Fruit fly (Drosophila melanogaster) whole organism, embryonic: Measurements from ENCODE around the gene CG16749.

Experiments
- Blimp-1 ChIP-seq: fragments of 200-800 bp; sonication (Bioruptor generic); optimal IDR thresholded peaks from 3 replicates; lab custom pipeline; 2018; ENCODE audit warnings: missing biosample characterization, missing genetic modification characterization, mild to moderate bottlenecking, moderate library complexity, missing genetic modification reagents
- CG1024 ChIP-seq: fragments of 200-800 bp; sonication (Bioruptor generic); IDR thresholded peaks from 2 replicates; pipeline ENCODE4 v1.3.6; 2022; ENCODE audit warnings: missing biosample characterization, missing genetic modification characterization
- CG10267 ChIP-seq: fragments of 200-800 bp; sonication (Bioruptor generic); optimal IDR thresholded peaks from 2 replicates; lab custom pipeline; 2018; ENCODE audit warnings: missing biosample characterization, mild to moderate bottlenecking, missing genetic modification characterization, moderate library complexity
- CG10462 ChIP-seq: fragments of 200-800 bp; sonication (Bioruptor generic); optimal IDR thresholded peaks from 2 replicates; lab custom pipeline; 2016; ENCODE audit warnings: missing biosample characterization, missing genetic modification characterization
- CG11085 ChIP-seq: fragments of 200-800 bp; sonication (Bioruptor generic); IDR thresholded peaks from 2 replicates; pipeline ENCODE4 v1.3.6; 2022; ENCODE audit warnings: missing biosample characterization, missing genetic modification characterization
- CG11247 ChIP-seq: fragments of 200-800 bp; sonication (Bioruptor generic); IDR thresholded peaks from 2 replicates; pipeline ENCODE4 v1.3.6; 2022; ENCODE audit warnings: missing biosample characterization, missing genetic modification characterization
- CG12071 ChIP-seq: fragments of 200-800 bp; sonication (Bioruptor generic); optimal IDR thresholded peaks from 3 replicates; lab custom pipeline; 2018; ENCODE audit warnings: missing biosample characterization, mild to moderate bottlenecking, missing genetic modification characterization
- CG12104 ChIP-seq: fragments of 200-800 bp; sonication (Bioruptor generic); optimal IDR thresholded peaks from 3 replicates; lab custom pipeline; 2016; ENCODE audit warnings: missing biosample characterization, missing genetic modification characterization
- CG12659 ChIP-seq: fragments of 200-800 bp; sonication (Bioruptor generic); optimal IDR thresholded peaks from 3 replicates; lab custom pipeline; 2017; ENCODE audit warnings: mild to moderate bottlenecking, missing biosample characterization, missing genetic modification reagents, missing genetic modification characterization
- CG12769 ChIP-seq: fragments of 200-800 bp; sonication (Bioruptor generic); optimal IDR thresholded peaks from 2 replicates; lab custom pipeline; 2019; ENCODE audit warnings: missing biosample characterization, mild to moderate bottlenecking, missing genetic modification characterization, moderate library complexity
- CG13296 ChIP-seq: fragments of 200-800 bp; sonication (Bioruptor generic); optimal IDR thresholded peaks from 3 replicates; lab custom pipeline; 2018; ENCODE audit warnings: missing biosample characterization, mild to moderate bottlenecking, missing genetic modification characterization
- CG13624 ChIP-seq: fragments of 200-800 bp; sonication (Bioruptor generic); optimal IDR thresholded peaks from 2 replicates; lab custom pipeline; 2016; ENCODE audit warnings: missing biosample characterization, missing genetic modification characterization
- CG15073 ChIP-seq: fragments of 200-800 bp; sonication (Bioruptor generic); optimal IDR thresholded peaks from 2 replicates; lab custom pipeline; 2016; ENCODE audit warnings: missing biosample characterization, missing genetic modification characterization
- CG16813 ChIP-seq: fragments of 200-800 bp; sonication (Bioruptor generic); IDR thresholded peaks from 3 replicates; pipeline ENCODE4 v1.3.6; 2022; ENCODE audit warnings: missing biosample characterization, missing genetic modification characterization; ENCODE audit not compliant: partially characterized antibody
- CG42726 ChIP-seq: fragments of 200-800 bp; sonication (Bioruptor generic); IDR thresholded peaks from 2 replicates; pipeline ENCODE4 v1.3.6; 2022; ENCODE audit warnings: missing biosample characterization, missing genetic modification characterization; ENCODE audit not compliant: partially characterized antibody
- CG4424 ChIP-seq: fragments of 200-800 bp; sonication (Bioruptor generic); optimal IDR thresholded peaks from 3 replicates; lab custom pipeline; 2016; ENCODE audit warnings: missing biosample characterization, missing genetic modification characterization
- CG6175 ChIP-seq: fragments of 200-800 bp; sonication (Bioruptor generic); IDR thresholded peaks from 3 replicates; pipeline ENCODE4 v1.3.6; 2022; ENCODE audit warnings: missing biosample characterization, missing genetic modification characterization
- CG7357 ChIP-seq: fragments of 200-800 bp; sonication (Bioruptor generic); IDR thresholded peaks from 3 replicates; pipeline ENCODE4 v1.3.6; 2022; ENCODE audit warnings: missing biosample characterization, missing genetic modification characterization
- CG9437 ChIP-seq: fragments of 200-800 bp; sonication (Bioruptor generic); optimal IDR thresholded peaks from 2 replicates; lab custom pipeline; 2018; ENCODE audit warnings: missing biosample characterization, mild to moderate bottlenecking, missing genetic modification characterization
- Deaf1 ChIP-seq: fragments of 200-800 bp; optimal IDR thresholded peaks from 3 replicates; lab custom pipeline; 2019; ENCODE audit warnings: missing biosample characterization, mild to moderate bottlenecking, missing genetic modification characterization, moderate library complexity
- Doc2 ChIP-seq: fragments of 200-800 bp; sonication (Bioruptor generic); IDR thresholded peaks from 2 replicates; pipeline ENCODE4 v1.3.6; 2022; ENCODE audit warnings: missing biosample characterization, missing genetic modification characterization
- E2f1 ChIP-seq: fragments of 200-800 bp; sonication (Bioruptor generic); IDR thresholded peaks from 2 replicates; pipeline ENCODE4 v1.3.6; 2022; ENCODE audit warnings: missing biosample characterization, missing genetic modification characterization
- H2.0 ChIP-seq: fragments of 200-800 bp; sonication (Bioruptor generic); IDR thresholded peaks from 2 replicates; pipeline ENCODE4 v1.3.6; 2022; ENCODE audit warnings: missing biosample characterization, missing genetic modification characterization
- HLH3B ChIP-seq: fragments of 200-800 bp; sonication (Bioruptor generic); IDR thresholded peaks from 2 replicates; pipeline ENCODE4 v1.3.6; 2022; ENCODE audit warnings: missing biosample characterization, missing genetic modification characterization
- HLH54F ChIP-seq: fragments of 200-800 bp; sonication (Bioruptor generic); optimal IDR thresholded peaks from 3 replicates; lab custom pipeline; 2016; ENCODE audit warnings: missing biosample characterization, missing genetic modification characterization
- Hr78 ChIP-seq, 2 experiments: fragments of 200-800 bp in 1 of 2; fragments of >200 bp in 1 of 2; sonication (Bioruptor generic) in 1 of 2; optimal IDR thresholded peaks; 2 replicates each; lab custom pipeline; 2017 to 2019; ENCODE audit warnings: missing biosample characterization in 2 of 2, missing genetic modification characterization in 2 of 2, mild to moderate bottlenecking in 1 of 2, moderate library complexity in 1 of 2
- Med ChIP-seq: fragments of 200-800 bp; sonication (Bioruptor generic); peaks from one replicate; lab custom pipeline; 2016; ENCODE audit warnings: missing biosample characterization, missing genetic modification characterization, mild to moderate bottlenecking, inconsistent platforms, moderate library complexity
- NC2α ChIP-seq: fragments of 200-800 bp; sonication (Bioruptor generic); optimal IDR thresholded peaks from 2 replicates; lab custom pipeline; 2016; ENCODE audit warnings: missing biosample characterization, missing genetic modification characterization
- NC2β ChIP-seq: fragments of 200-800 bp; sonication (Bioruptor generic); optimal IDR thresholded peaks from 2 replicates; lab custom pipeline; 2016; ENCODE audit warnings: missing biosample characterization, missing genetic modification characterization
- Nf-YB ChIP-seq: fragments of 200-800 bp; sonication (Bioruptor generic); optimal IDR thresholded peaks from 3 replicates; lab custom pipeline; 2019; ENCODE audit warnings: missing biosample characterization, mild to moderate bottlenecking, missing genetic modification characterization, moderate library complexity
- Sox100B ChIP-seq: fragments of 200-800 bp; sonication (Bioruptor generic); optimal IDR thresholded peaks from 3 replicates; lab custom pipeline; 2018; ENCODE audit warnings: missing biosample characterization, mild to moderate bottlenecking, missing genetic modification characterization
- Trl ChIP-seq, 3 experiments: fragments of >200 bp in 2 of 3; fragments of 200-800 bp in 1 of 3; sonication (Bioruptor generic) in 1 of 3; optimal IDR thresholded peaks; 2 replicates in 1 of 3; 3 replicates in 2 of 3; lab custom pipeline; 2016 to 2017; ENCODE audit warnings: missing biosample characterization in 1 of 3, missing genetic modification characterization in 1 of 3
- ab ChIP-seq: fragments of 200-800 bp; sonication (Bioruptor generic); optimal IDR thresholded peaks from 2 replicates; lab custom pipeline; 2016; ENCODE audit warnings: missing biosample characterization, missing genetic modification characterization
- ato ChIP-seq: fragments of 200-800 bp; sonication (Bioruptor generic); IDR thresholded peaks from 2 replicates; pipeline ENCODE4 v1.3.6; 2022; ENCODE audit warnings: missing biosample characterization, missing genetic modification characterization; ENCODE audit not compliant: partially characterized antibody
- ci ChIP-seq: fragments of 200-800 bp; sonication (Bioruptor generic); IDR thresholded peaks from 3 replicates; pipeline ENCODE4 v1.3.6; 2022; ENCODE audit warnings: missing biosample characterization, missing genetic modification characterization
- crp ChIP-seq, 2 experiments: fragments of 200-800 bp; sonication (Bioruptor generic); optimal IDR thresholded peaks; 2 replicates in 1 of 2; 3 replicates in 1 of 2; lab custom pipeline; 2017; ENCODE audit warnings: missing biosample characterization in 2 of 2, missing genetic modification characterization in 2 of 2, mild to moderate bottlenecking in 1 of 2, moderate library complexity in 1 of 2
- grn ChIP-seq: fragments of 200-800 bp; sonication (Bioruptor generic); optimal IDR thresholded peaks from 3 replicates; lab custom pipeline; 2017; ENCODE audit warnings: missing biosample characterization, missing genetic modification characterization
- jigr1 ChIP-seq: fragments of 200-800 bp; sonication (Bioruptor generic); IDR thresholded peaks from 3 replicates; pipeline ENCODE4 v1.3.6; 2022; ENCODE audit warnings: missing biosample characterization, missing genetic modification characterization
- klu ChIP-seq: fragments of 200-800 bp; sonication (Bioruptor generic); IDR thresholded peaks from 2 replicates; pipeline ENCODE4 v1.3.6; 2022; ENCODE audit warnings: missing biosample characterization, missing genetic modification characterization
- p53 ChIP-seq: fragments of 200-800 bp; sonication (Bioruptor generic); optimal IDR thresholded peaks from 2 replicates; lab custom pipeline; 2016; ENCODE audit warnings: missing biosample characterization, missing genetic modification characterization
- pan ChIP-seq, 4 experiments: fragments of >200 bp in 3 of 4; fragments of 200-800 bp in 1 of 4; sonication (Bioruptor generic) in 1 of 4; optimal IDR thresholded peaks in 3 of 4; IDR thresholded peaks in 1 of 4; 2 replicates each; pipeline versions ENCODE4 v1.3.6 to Lab custom; 2017 to 2022; ENCODE audit warnings: missing biosample characterization in 2 of 4, missing genetic modification characterization in 2 of 4, mixed read lengths in 1 of 4
- pfk ChIP-seq: fragments of 200-800 bp; sonication (Bioruptor generic); optimal IDR thresholded peaks from 2 replicates; lab custom pipeline; 2018; ENCODE audit warnings: missing biosample characterization, mild to moderate bottlenecking, missing genetic modification characterization, moderate library complexity
- sisA ChIP-seq: fragments of 200-800 bp; sonication (Bioruptor generic); IDR thresholded peaks from 2 replicates; pipeline ENCODE4 v1.3.6; 2022; ENCODE audit warnings: missing biosample characterization, missing genetic modification characterization

Gene CG16749

dm6 chr3R:9340425-9341188, 8.9 kb upstream of the CG16749 start (continued):
- TF ChIP-seq Sox100B (GFP tag; lab: Kevin White, UChicago) (peak; percentile 94), CG13624 (GFP tag; lab: Kevin White, UChicago) (peak; percentile 75), CG12071 (GFP tag; lab: Kevin White, UChicago) (peak; percentile 64), pfk (GFP tag; lab: Kevin White, UChicago) (no peak), ab (GFP tag; lab: Kevin White, UChicago) (peak; percentile 38), CG1024 (GFP tag; lab: Robert Waterston, UW) (no peak), Trl (optimal IDR thresholded peaks at IDR 0.05; lab: Kevin White, UChicago) (peak; percentile 65 to 79), Trl (GFP tag; optimal IDR thresholded peaks at IDR 0.05; lab: Kevin White, UChicago) (peak; percentile 70), Med (GFP tag; lab: Kevin White, UChicago) (peak; percentile 95)
- TF ChIP-seq, all 482 proteins: peak for 378

- TF ChIP-seq CG7357 (GFP tag; lab: Robert Waterston, UW) (no peak), pan (optimal IDR thresholded peaks at IDR 0.05; lab: Kevin White, UChicago) (no peak), pan (GFP tag; optimal IDR thresholded peaks at IDR 0.05 in 1 of 2, IDR thresholded peaks at IDR 0.05 in 1 of 2) (no peak), CG12659 (GFP tag; lab: Kevin White, UChicago) (no peak), CG10462 (GFP tag; lab: Kevin White, UChicago) (no peak), grn (GFP tag; lab: Kevin White, UChicago) (no peak), CG13296 (no peak), CG16813 (GFP tag; lab: Robert Waterston, UW) (no peak), CG10267 (tag; lab: Kevin White, UChicago) (no peak), klu (GFP tag; lab: Robert Waterston, UW) (no peak)
Observed at dm6 chr3R:9340076-9340315, 8.3 kb upstream of the CG16749 start, which contains the start of gene drn. TSS of gene drn (plus strand) at chr3R:9340216.

dm6 chr3R:9339176-9340075, 7.7 kb upstream of the CG16749 start:
- peak; percentile 2 for TF ChIP-seq CG12769 (tag; lab: Kevin White, UChicago)
- TF ChIP-seq CG4424, result peak; percentile 70
- TF ChIP-seq HLH54F (GFP tag; lab: Kevin White, UChicago), result no peak
- TF ChIP-seq CG12104, result peak; percentile 43
- TF ChIP-seq CG6175 (GFP tag; lab: Robert Waterston, UW), result no peak
- TF ChIP-seq CG9437 (GFP tag; lab: Kevin White, UChicago), result peak; percentile 13
- TF ChIP-seq CG15073 (GFP tag; lab: Kevin White, UChicago), result no peak
- peak; percentile 48 for TF ChIP-seq Nf-YB
- no peak for TF ChIP-seq NC2α (GFP tag; lab: Kevin White, UChicago)
- TF ChIP-seq CG11247, result no peak
- peak; percentile 55 for TF ChIP-seq NC2β
- TF ChIP-seq jigr1 (GFP tag; lab: Robert Waterston, UW), result no peak
- peak; percentile 70 for TF ChIP-seq Blimp-1 (GFP tag; lab: Kevin White, UChicago)
- peak; percentile 31; the same call in 1 of the 2 replicates for TF ChIP-seq sisA (GFP tag; lab: Robert Waterston, UW)
- no peak for TF ChIP-seq CG42726
- no peak for TF ChIP-seq Doc2
- peak; percentile 52 for TF ChIP-seq E2f1 (GFP tag; lab: Robert Waterston, UW)
- no peak for TF ChIP-seq crp (GFP tag; optimal IDR thresholded peaks at IDR 0.05; lab: Kevin White, UChicago)
- peak; percentile 28 for TF ChIP-seq p53 (GFP tag; lab: Kevin White, UChicago)
- peak; percentile 18 for TF ChIP-seq Deaf1 (tag; lab: Kevin White, UChicago)
- TF ChIP-seq H2.0 (GFP tag; lab: Robert Waterston, UW), result no peak; the same call in 1 of the 2 replicates
- TF ChIP-seq ato (GFP tag; lab: Robert Waterston, UW), result no peak
- peak; percentile 47 for TF ChIP-seq ci (GFP tag; lab: Robert Waterston, UW)
- TF ChIP-seq HLH3B (GFP tag; lab: Robert Waterston, UW), result peak; percentile 56
- peak in 1 of 2 experiments; percentile 50 for TF ChIP-seq Hr78 (GFP tag; optimal IDR thresholded peaks at IDR 0.05; lab: Kevin White, UChicago)
- TF ChIP-seq CG11085 (GFP tag; lab: Robert Waterston, UW), result no peak
